ENCODE assay signal across 2 worm cellular contexts in genomic region chrV:9222819-9223218, ce11.
TF ChIP-seq lines count a peak whose summit lies in the region.

No protein-coding gene starts in this region.

TF ChIP-seq in whole organism, L4 larva, 104 proteins besides CTCF, POLR2A, EP300 and RAD21:
- peak; percentile 72; the same call in 1 of the 2 replicates for TF ChIP-seq set-16 (GFP tag; IDR thresholded peaks at IDR 0.05; lab: Robert Waterston, UW)
- no peak for TF ChIP-seq nhr-41 (GFP tag; IDR thresholded peaks at IDR 0.05; lab: Robert Waterston, UW)
- peak; percentile 38; the same call in 1 of the 2 replicates for TF ChIP-seq egl-43 (GFP tag; IDR thresholded peaks at IDR 0.05; lab: Robert Waterston, UW)

TF ChIP-seq in whole organism, young adult, 124 proteins besides CTCF, POLR2A, EP300 and RAD21:
- TF ChIP-seq zfh-2 (GFP tag; conservative IDR thresholded peaks at IDR 0.05; lab: Robert Waterston, UW) (peak; percentile 78), aptf-2 (GFP tag; conservative IDR thresholded peaks at IDR 0.05; lab: Robert Waterston, UW) (no peak), B0261.1 (tag; optimal IDR thresholded peaks at IDR 0.05; lab: Kevin White, UChicago) (no peak)
